Fruit fly (Drosophila melanogaster): Measurements from ENCODE around the gene CG7840.

The CG7840 gene

dm6 chr2L:8342395-8342794 is 37.0 kb downstream of the CG7840 start, which contains the start of gene CG14273:
TSS of gene CG14273 (plus strand) at chr2L:8342695.
- TF ChIP-seq Mnt (GFP tag; optimal IDR thresholded peaks at IDR 0.05) (no peak), toe (GFP tag; optimal IDR thresholded peaks at IDR 0.05) (no peak), cic (GFP tag; optimal IDR thresholded peaks at IDR 0.05) (no peak), Hr96 (GFP tag; optimal IDR thresholded peaks at IDR 0.05) (no peak)

dm6 chr2L:8344536-8344935 is 39.1 kb downstream of the CG7840 start:
- TF ChIP-seq cic (GFP tag; optimal IDR thresholded peaks at IDR 0.05) (peak; percentile 71), CG11617 (GFP tag; optimal IDR thresholded peaks at IDR 0.05) (no peak), CG14711 (tag; optimal IDR thresholded peaks at IDR 0.05) (no peak)

dm6 chr2L:8346260-8346659 is 40.9 kb downstream of the CG7840 start, which contains the start of gene CG7778:
TSS of gene CG7778 (plus strand) at chr2L:8346620.
- TF ChIP-seq CG5204 (GFP tag; optimal IDR thresholded peaks at IDR 0.05) (no peak), Hr96 (GFP tag; optimal IDR thresholded peaks at IDR 0.05) (no peak), Mnt (GFP tag; optimal IDR thresholded peaks at IDR 0.05) (no peak), CG11617 (GFP tag; optimal IDR thresholded peaks at IDR 0.05) (no peak), pad (GFP tag; optimal IDR thresholded peaks at IDR 0.05) (no peak)

dm6 chr2L:8350560-8351171 is 45.3 kb downstream of the CG7840 start:
- TF ChIP-seq bab1 (GFP tag; optimal IDR thresholded peaks at IDR 0.05): no peak
- TF ChIP-seq kay (GFP tag; ENCODE audit: borderline replicate concordance): peak; percentile 56

dm6 chr2L:8351333-8351732 is 45.9 kb downstream of the CG7840 start:
- TF ChIP-seq kay (GFP tag; ENCODE audit: borderline replicate concordance) (no peak), Mnt (GFP tag; optimal IDR thresholded peaks at IDR 0.05) (no peak), pad (GFP tag; optimal IDR thresholded peaks at IDR 0.05) (no peak), ovo (GFP tag; optimal IDR thresholded peaks at IDR 0.05) (no peak), Clk (GFP tag; optimal IDR thresholded peaks at IDR 0.05) (no peak), CG33017 (tag; optimal IDR thresholded peaks at IDR 0.05) (no peak), Crg-1 (GFP tag; optimal IDR thresholded peaks at IDR 0.05) (no peak), CG11617 (GFP tag; optimal IDR thresholded peaks at IDR 0.05) (no peak), bab1 (GFP tag; optimal IDR thresholded peaks at IDR 0.05) (no peak), CG1620 (GFP tag; optimal IDR thresholded peaks at IDR 0.05) (no peak), tj (GFP tag; optimal IDR thresholded peaks at IDR 0.05) (no peak), CG12768 (GFP tag; optimal IDR thresholded peaks at IDR 0.05) (no peak), cnc (optimal IDR thresholded peaks at IDR 0.05) (no peak), cic (GFP tag; optimal IDR thresholded peaks at IDR 0.05) (no peak), CG7101 (tag; optimal IDR thresholded peaks at IDR 0.05) (no peak), CG7045 (GFP tag; optimal IDR thresholded peaks at IDR 0.05) (no peak), toe (GFP tag; optimal IDR thresholded peaks at IDR 0.05) (no peak)

- peak; percentile 65 for TF ChIP-seq kay (GFP tag; ENCODE audit: borderline replicate concordance)
- no peak for TF ChIP-seq CG7101 (tag; optimal IDR thresholded peaks at IDR 0.05)
- TF ChIP-seq cic (GFP tag; optimal IDR thresholded peaks at IDR 0.05): no peak
- no peak for TF ChIP-seq CG14711 (tag; optimal IDR thresholded peaks at IDR 0.05)
Measured at dm6 chr2L:8351864-8352263, 46.5 kb downstream of the CG7840 start, which contains the start of gene Mur29B. TSS of gene Mur29B (plus strand) at chr2L:8352187.

- no peak for TF ChIP-seq toe (GFP tag; optimal IDR thresholded peaks at IDR 0.05)
- peak; percentile 38 for TF ChIP-seq kay (GFP tag; ENCODE audit: borderline replicate concordance)
Measured at dm6 chr2L:8355419-8355818, 50.0 kb downstream of the CG7840 start.
